Worm (Caenorhabditis elegans) whole organism, L4 larva: ENCODE measurements around the gene C26D10.4.

ENCODE experiments used
- F26F4.8 ChIP-seq: fragments of 200-800 bp; sonication (Bioruptor generic); conservative IDR thresholded peaks from 2 replicates; pipeline ENCODE4 v1.3.6; 2022; ENCODE audit warnings: missing genetic modification characterization, missing compliant biosample characterization
- T20F7.1 ChIP-seq: fragments of 200-800 bp; sonication (Bioruptor generic); optimal IDR thresholded peaks from 2 replicates; lab custom pipeline; 2018; ENCODE audit warnings: mild to moderate bottlenecking, missing genetic modification characterization, missing compliant biosample characterization
- ZK546.5 ChIP-seq, 2 experiments: sonication (generic microtip); optimal IDR thresholded peaks; 2 replicates each; lab custom pipeline; 2017; ENCODE audit warnings: missing biosample characterization in 2 of 2, missing genetic modification characterization in 2 of 2
- aha-1 ChIP-seq: fragments of 150-350 bp; peaks from one replicate; lab custom pipeline; 2014; ENCODE audit warnings: missing biosample characterization, missing genetic modification characterization
- aly-2 ChIP-seq: sonication (generic microtip); optimal IDR thresholded peaks from 2 replicates; lab custom pipeline; 2018; ENCODE audit warnings: missing biosample characterization, missing genetic modification characterization
- ama-1 ChIP-seq: fragments of 150-350 bp; optimal IDR thresholded peaks from 2 replicates; lab custom pipeline; 2014; ENCODE audit warnings: inconsistent platforms, mixed read lengths
- ceh-20 ChIP-seq: fragments of 200-800 bp; sonication (Bioruptor generic); IDR thresholded peaks from 2 replicates; pipeline ENCODE4 v1.3.6; 2022; ENCODE audit warnings: missing genetic modification reagents, missing genetic modification characterization, missing compliant biosample characterization
- ces-1 ChIP-seq: fragments of 150-350 bp; sonication (generic microtip); optimal IDR thresholded peaks from 4 replicates; lab custom pipeline; 2014; ENCODE audit warnings: missing biosample characterization, missing genetic modification reagents, missing genetic modification characterization
- ctbp-1 ChIP-seq: fragments of 200-800 bp; sonication (Bioruptor generic); IDR thresholded peaks from 2 replicates; pipeline ENCODE4 v1.3.6; 2022; ENCODE audit warnings: missing genetic modification reagents, missing genetic modification characterization, missing compliant biosample characterization
- daf-16 ChIP-seq, 3 experiments: sonication (generic microtip); optimal IDR thresholded peaks; 2 replicates each; lab custom pipeline; 2016 to 2017; ENCODE audit warnings: missing genetic modification characterization in 3 of 3, missing genetic modification reagents in 3 of 3, mild to moderate bottlenecking in 2 of 3, missing compliant biosample characterization in 2 of 3, missing biosample characterization in 1 of 3, moderate library complexity in 1 of 3
- dmd-6 ChIP-seq: fragments of 200-800 bp; sonication (Bioruptor generic); IDR thresholded peaks from 2 replicates; pipeline ENCODE4 v1.3.6; 2022; ENCODE audit warnings: missing genetic modification reagents, missing genetic modification characterization, missing compliant biosample characterization
- dpl-1 ChIP-seq: fragments of 150-350 bp; optimal IDR thresholded peaks from 2 replicates; lab custom pipeline; 2014; ENCODE audit warnings: missing biosample characterization, missing genetic modification reagents, missing genetic modification characterization
- dve-1 ChIP-seq: sonication (generic microtip); optimal IDR thresholded peaks from 2 replicates; lab custom pipeline; 2017; ENCODE audit warnings: antibody characterized with exemption, mild to moderate bottlenecking, missing genetic modification characterization, missing compliant biosample characterization; ENCODE audit not compliant: insufficient read depth
- egl-43 ChIP-seq: fragments of 200-800 bp; sonication (Bioruptor generic); IDR thresholded peaks from 2 replicates; pipeline ENCODE4 v1.3.6; 2022; ENCODE audit warnings: missing genetic modification reagents, missing genetic modification characterization, missing compliant biosample characterization
- hif-1 ChIP-seq, 2 experiments: sonication (generic microtip); optimal IDR thresholded peaks; 2 replicates each; lab custom pipeline; 2016 to 2017; ENCODE audit warnings: missing compliant biosample characterization in 2 of 2, missing genetic modification characterization in 2 of 2, missing genetic modification reagents in 2 of 2, missing genotype in 2 of 2, mild to moderate bottlenecking in 1 of 2
- hlh-11 ChIP-seq: fragments of 200-800 bp; sonication (Bioruptor generic); optimal IDR thresholded peaks from 2 replicates; lab custom pipeline; 2018; ENCODE audit warnings: mild to moderate bottlenecking, missing genetic modification characterization, missing compliant biosample characterization
- hlh-30 ChIP-seq: sonication (generic microtip); optimal IDR thresholded peaks from 2 replicates; lab custom pipeline; 2017; ENCODE audit warnings: antibody characterized with exemption, mild to moderate bottlenecking, missing genetic modification characterization, missing compliant biosample characterization; ENCODE audit not compliant: insufficient read depth
- hmg-1.1 ChIP-seq: fragments of 200-800 bp; sonication (Bioruptor generic); IDR thresholded peaks from 2 replicates; pipeline ENCODE4 v1.3.6; 2022; ENCODE audit warnings: missing genetic modification reagents, missing genetic modification characterization, missing compliant biosample characterization
- lin-1 ChIP-seq: fragments of 200-800 bp; sonication (Bioruptor generic); IDR thresholded peaks from 2 replicates; pipeline ENCODE4 v1.3.6; 2022; ENCODE audit warnings: missing genetic modification reagents, missing genetic modification characterization, missing compliant biosample characterization
- lin-13 ChIP-seq: fragments of 150-350 bp; optimal IDR thresholded peaks from 2 replicates; lab custom pipeline; 2014; ENCODE audit warnings: missing biosample characterization, missing genetic modification reagents, missing genetic modification characterization
- lin-39 ChIP-seq: fragments of 150-350 bp; optimal IDR thresholded peaks from 2 replicates; lab custom pipeline; 2014; ENCODE audit warnings: missing biosample characterization, missing genetic modification reagents, missing genetic modification characterization
- lsy-2 ChIP-seq, 2 experiments: fragments of 150-350 bp in 1 of 2; sonication (generic microtip) in 1 of 2; optimal IDR thresholded peaks; 2 replicates each; lab custom pipeline; 2014 to 2017; ENCODE audit warnings: missing biosample characterization in 2 of 2, missing genetic modification characterization in 2 of 2
- madf-9 ChIP-seq: fragments of 200-800 bp; sonication (Bioruptor generic); conservative IDR thresholded peaks from 2 replicates; pipeline ENCODE4 v1.3.6; 2022; ENCODE audit warnings: missing genetic modification reagents, missing genetic modification characterization, missing compliant biosample characterization
- mdl-1 ChIP-seq, 2 experiments: fragments of 150-350 bp in 1 of 2; sonication (generic microtip) in 1 of 2; optimal IDR thresholded peaks; 2 replicates each; lab custom pipeline; 2014 to 2017; ENCODE audit warnings: missing biosample characterization in 2 of 2, missing genetic modification characterization in 2 of 2
- mep-1 ChIP-seq: fragments of 150-350 bp; sonication (generic microtip); optimal IDR thresholded peaks from 3 replicates; lab custom pipeline; 2014; ENCODE audit warnings: missing biosample characterization, missing genetic modification characterization
- mes-2 ChIP-seq: sonication (generic microtip); optimal IDR thresholded peaks from 2 replicates; lab custom pipeline; 2016; ENCODE audit warnings: missing genotype, mild to moderate bottlenecking, missing genetic modification characterization, missing compliant biosample characterization; ENCODE audit not compliant: poor library complexity, severe bottlenecking
- mxl-2 ChIP-seq: fragments of 200-800 bp; sonication (Bioruptor generic); conservative IDR thresholded peaks from 2 replicates; pipeline ENCODE4 v1.3.6; 2022; ENCODE audit warnings: missing genetic modification reagents, missing genetic modification characterization, missing compliant biosample characterization
- mxl-3 ChIP-seq: fragments of 200-800 bp; sonication (Bioruptor generic); optimal IDR thresholded peaks from 2 replicates; lab custom pipeline; 2018; ENCODE audit warnings: mild to moderate bottlenecking, missing genetic modification characterization, missing compliant biosample characterization
- nhr-11 ChIP-seq: fragments of 150-350 bp; optimal IDR thresholded peaks from 2 replicates; lab custom pipeline; 2014; ENCODE audit warnings: missing biosample characterization, missing genetic modification characterization
- nhr-111 ChIP-seq: fragments of 200-800 bp; sonication (Bioruptor generic); optimal IDR thresholded peaks from 2 replicates; lab custom pipeline; 2018; ENCODE audit warnings: mild to moderate bottlenecking, missing genetic modification characterization, missing compliant biosample characterization
- nhr-25 ChIP-seq: sonication (generic microtip); optimal IDR thresholded peaks from 2 replicates; lab custom pipeline; 2017; ENCODE audit warnings: missing genetic modification characterization, mild to moderate bottlenecking, missing compliant biosample characterization, antibody characterized with exemption, moderate library complexity, borderline replicate concordance; ENCODE audit not compliant: insufficient read depth
- nhr-28 ChIP-seq: fragments of 150-350 bp; optimal IDR thresholded peaks from 2 replicates; lab custom pipeline; 2014; ENCODE audit warnings: missing biosample characterization, missing genetic modification characterization
- nhr-42 ChIP-seq: fragments of 200-800 bp; sonication (Bioruptor generic); IDR thresholded peaks from 2 replicates; pipeline ENCODE4 v1.3.6; 2022; ENCODE audit warnings: missing genetic modification characterization, missing compliant biosample characterization
- nhr-6 ChIP-seq: fragments of 150-350 bp; optimal IDR thresholded peaks from 2 replicates; lab custom pipeline; 2014; ENCODE audit warnings: missing biosample characterization, missing genetic modification characterization
- nhr-77 ChIP-seq: fragments of 150-350 bp; optimal IDR thresholded peaks from 2 replicates; lab custom pipeline; 2014; ENCODE audit warnings: missing biosample characterization, missing genetic modification characterization
- pha-4 ChIP-seq, 2 experiments: fragments of 150-350 bp in 1 of 2; fragments of 200-800 bp in 1 of 2; sonication (Bioruptor generic) in 1 of 2; IDR thresholded peaks in 1 of 2; optimal IDR thresholded peaks in 1 of 2; 2 replicates each; pipeline versions ENCODE4 v1.3.6 to Lab custom; 2014 to 2022; ENCODE audit warnings: missing genetic modification characterization in 2 of 2, missing genetic modification reagents in 2 of 2, missing biosample characterization in 1 of 2, missing compliant biosample characterization in 1 of 2
- rbr-2 ChIP-seq: sonication (generic microtip); optimal IDR thresholded peaks from 2 replicates; lab custom pipeline; 2016; ENCODE audit warnings: missing genotype, missing genetic modification characterization, missing compliant biosample characterization
- tag-97 ChIP-seq: fragments of 200-800 bp; sonication (Bioruptor generic); IDR thresholded peaks from 2 replicates; pipeline ENCODE4 v1.3.6; 2022; ENCODE audit warnings: missing genetic modification characterization, missing compliant biosample characterization
- tra-1 ChIP-seq: fragments of 200-800 bp; sonication (Bioruptor generic); IDR thresholded peaks from 2 replicates; pipeline ENCODE4 v1.3.6; 2022; ENCODE audit warnings: missing genetic modification reagents, missing genetic modification characterization, missing compliant biosample characterization
- unc-130 ChIP-seq: sonication (generic microtip); optimal IDR thresholded peaks from 2 replicates; lab custom pipeline; 2016; ENCODE audit warnings: missing genetic modification reagents, missing genetic modification characterization, missing compliant biosample characterization
- unc-62 ChIP-seq, 3 experiments: fragments of 150-350 bp in 1 of 3; sonication (generic microtip); optimal IDR thresholded peaks in 2 of 3; peaks in 1 of 3; 1 replicate in 1 of 3; 2 replicates in 2 of 3; lab custom pipeline; 2014 to 2017; ENCODE audit warnings: missing biosample characterization in 3 of 3, missing genetic modification characterization in 3 of 3, missing genetic modification reagents in 3 of 3, missing genotype in 1 of 3
- vab-7 ChIP-seq: fragments of 200-800 bp; sonication (Bioruptor generic); IDR thresholded peaks from 2 replicates; pipeline ENCODE4 v1.3.6; 2022; ENCODE audit warnings: missing genetic modification reagents, missing genetic modification characterization, missing compliant biosample characterization
- zag-1 ChIP-seq: fragments of 150-350 bp; optimal IDR thresholded peaks from 2 replicates; lab custom pipeline; 2014; ENCODE audit warnings: missing biosample characterization, missing genetic modification characterization
- zfp-2 ChIP-seq: sonication (generic microtip); optimal IDR thresholded peaks from 2 replicates; lab custom pipeline; 2016; ENCODE audit warnings: mild to moderate bottlenecking, missing genetic modification characterization, missing compliant biosample characterization
- ztf-11 ChIP-seq: fragments of 150-350 bp; optimal IDR thresholded peaks from 2 replicates; lab custom pipeline; 2014; ENCODE audit warnings: missing biosample characterization, missing genetic modification characterization

C26D10.4 gene

DNA sequence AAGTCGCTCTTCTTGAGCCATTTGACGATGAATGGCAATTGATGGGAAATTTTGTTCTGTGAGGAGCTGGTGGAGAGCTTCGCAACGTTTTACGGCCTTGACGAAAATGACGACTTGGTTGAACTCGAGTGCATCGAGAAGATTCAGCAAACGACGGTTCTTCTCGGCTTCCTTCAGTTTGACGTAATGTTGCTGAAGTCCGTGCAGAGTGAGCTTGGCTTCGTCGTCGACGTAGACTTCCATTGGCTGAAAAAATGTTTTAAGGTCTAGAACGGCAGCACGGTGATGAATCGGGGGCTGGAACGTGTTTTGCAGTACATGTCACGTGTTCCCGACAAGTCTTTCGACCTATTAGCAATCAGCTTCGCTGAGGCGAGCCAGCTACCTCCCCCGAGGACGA, 2.1 kb upstream of the C26D10.4 start:
- TF ChIP-seq nhr-6 (tag; lab: Kevin White, UChicago) (no peak), unc-62 (GFP tag; optimal IDR thresholded peaks at IDR 0.05 in 1 of 2; lab: Kevin White, UChicago) (peak in 1 of 2 experiments; percentile 94), unc-62 (tag; optimal IDR thresholded peaks at IDR 0.05; lab: Kevin White, UChicago) (no peak), madf-9 (GFP tag; lab: Robert Waterston, UW) (no peak)
- TF ChIP-seq, all 104 proteins: peak for 1

DNA sequence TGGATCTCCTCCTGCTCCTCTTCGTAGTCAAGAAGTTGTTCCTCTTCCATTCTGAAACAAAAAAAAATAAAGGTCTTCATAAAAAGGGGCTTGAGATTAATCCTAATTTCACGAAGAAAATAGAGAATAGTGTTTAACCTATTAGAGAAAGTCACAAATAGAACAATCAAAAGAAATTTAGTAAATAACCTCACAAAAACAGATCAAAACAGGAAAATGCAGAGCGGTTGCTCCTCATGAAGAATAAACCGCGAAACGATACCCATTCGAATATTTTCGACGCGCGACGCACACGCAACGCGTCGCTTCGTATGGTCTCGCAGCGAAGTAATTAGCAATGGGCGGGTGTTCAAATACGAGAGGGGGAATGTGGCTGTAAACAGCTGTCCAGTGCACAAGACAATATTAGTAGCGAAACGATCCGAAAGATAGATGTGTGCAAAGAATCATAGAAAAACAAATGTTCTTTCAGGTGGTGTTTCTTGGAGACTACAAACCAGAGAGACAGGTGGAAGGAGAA, 682 bp upstream of the C26D10.4 start, which contains the start of gene hel-1:
Gene hel-1, minus strand, starts transcription at position 51 of the 520 bp plus-strand sequence.
- TF ChIP-seq hlh-11 (tag; lab: Kevin White, UChicago): peak; percentile 82
- peak; percentile 91 for TF ChIP-seq dpl-1 (GFP tag; lab: Kevin White, UChicago)
- TF ChIP-seq nhr-28 (tag; lab: Kevin White, UChicago): peak; percentile 30
- peak; percentile 30 for TF ChIP-seq nhr-25 (tag; lab: Kevin White, UChicago)
- peak; percentile 50; the same call in 1 of the 2 replicates for TF ChIP-seq ceh-20
- no peak for TF ChIP-seq nhr-42 (GFP tag; lab: Robert Waterston, UW)
- no peak for TF ChIP-seq tra-1 (GFP tag; lab: Robert Waterston, UW)
- peak; percentile 2 for TF ChIP-seq zfp-2 (tag; lab: Kevin White, UChicago)
- peak; percentile 70 for TF ChIP-seq lin-13 (GFP tag; lab: Kevin White, UChicago)
- peak; percentile 39; the same call in 1 of the 2 replicates for TF ChIP-seq egl-43 (GFP tag; lab: Robert Waterston, UW)
- TF ChIP-seq hif-1 (tag; optimal IDR thresholded peaks at IDR 0.05; lab: Kevin White, UChicago): peak in 1 of 2 experiments; percentile 65
- no peak for TF ChIP-seq ZK546.5 (tag; optimal IDR thresholded peaks at IDR 0.05; lab: Kevin White, UChicago)
- TF ChIP-seq unc-62 (GFP tag; optimal IDR thresholded peaks at IDR 0.05 in 1 of 2; lab: Kevin White, UChicago): peak in 1 of 2 experiments; percentile 88
- no peak for TF ChIP-seq unc-62 (tag; optimal IDR thresholded peaks at IDR 0.05; lab: Kevin White, UChicago)
- peak; percentile 68 for TF ChIP-seq dve-1 (tag; lab: Kevin White, UChicago)
- no peak for TF ChIP-seq aly-2 (tag; lab: Kevin White, UChicago)
- TF ChIP-seq zag-1: no peak
- peak; percentile 68 for TF ChIP-seq lin-39 (tag; lab: Kevin White, UChicago)
- TF ChIP-seq pha-4 (GFP tag; IDR thresholded peaks at IDR 0.05; lab: Robert Waterston, UW): no peak
- no peak for TF ChIP-seq pha-4 (tag; optimal IDR thresholded peaks at IDR 0.05; lab: Kevin White, UChicago)
- peak; percentile 87 for TF ChIP-seq mes-2
- TF ChIP-seq T20F7.1 (GFP tag; lab: Kevin White, UChicago): peak; percentile 63
- TF ChIP-seq nhr-11 (tag; lab: Kevin White, UChicago): peak; percentile 91
- peak in 1 of 2 experiments; percentile 76 for TF ChIP-seq daf-16 (GFP tag; optimal IDR thresholded peaks at IDR 0.05; lab: Kevin White, UChicago)
- peak; percentile 75 for TF ChIP-seq daf-16 (tag; optimal IDR thresholded peaks at IDR 0.05; lab: Kevin White, UChicago)
- peak; percentile 36 for TF ChIP-seq ces-1 (GFP tag; lab: Kevin White, UChicago)
- peak; percentile 60 for TF ChIP-seq unc-130 (GFP tag; lab: Kevin White, UChicago)
- 0 out of 2 replicates have a peak, but pooled peaks have one; percentile 39 for TF ChIP-seq ctbp-1
- peak; percentile 23 for TF ChIP-seq nhr-77 (tag; lab: Kevin White, UChicago)
- TF ChIP-seq lsy-2 (tag; optimal IDR thresholded peaks at IDR 0.05; lab: Kevin White, UChicago): peak; percentile 42 to 88
- no peak for TF ChIP-seq F26F4.8 (GFP tag; lab: Robert Waterston, UW)
- TF ChIP-seq lin-1 (GFP tag; lab: Robert Waterston, UW): 0 out of 2 replicates have a peak, but pooled peaks have one; percentile 36
- TF ChIP-seq aha-1 (tag; lab: Kevin White, UChicago): peak; percentile 98
- TF ChIP-seq ztf-11 (tag; lab: Kevin White, UChicago): no peak
- no peak for TF ChIP-seq mep-1 (tag; lab: Kevin White, UChicago)
- peak; percentile 38 for TF ChIP-seq ama-1
- peak; percentile 41; the same call in 1 of the 2 replicates for TF ChIP-seq dmd-6 (GFP tag; lab: Robert Waterston, UW)
- TF ChIP-seq tag-97 (GFP tag; lab: Robert Waterston, UW): no peak
- TF ChIP-seq vab-7 (GFP tag; lab: Robert Waterston, UW): peak; percentile 81
- TF ChIP-seq rbr-2 (tag; lab: Kevin White, UChicago): peak; percentile 63
- TF ChIP-seq hlh-30 (tag; lab: Kevin White, UChicago): peak; percentile 64
- TF ChIP-seq mdl-1 (tag; optimal IDR thresholded peaks at IDR 0.05; lab: Kevin White, UChicago): peak in 1 of 2 experiments; percentile 65
- peak; percentile 22 for TF ChIP-seq mxl-3 (GFP tag; lab: Kevin White, UChicago)
- TF ChIP-seq nhr-6 (tag; lab: Kevin White, UChicago): peak; percentile 80
- no peak for TF ChIP-seq nhr-111 (GFP tag; lab: Kevin White, UChicago)
- TF ChIP-seq hmg-1.1 (GFP tag; lab: Robert Waterston, UW): peak; percentile 69
- TF ChIP-seq mxl-2 (GFP tag; lab: Robert Waterston, UW): no peak
